Worm (Caenorhabditis elegans): ENCODE data around the gene lin-12.

DNA sequence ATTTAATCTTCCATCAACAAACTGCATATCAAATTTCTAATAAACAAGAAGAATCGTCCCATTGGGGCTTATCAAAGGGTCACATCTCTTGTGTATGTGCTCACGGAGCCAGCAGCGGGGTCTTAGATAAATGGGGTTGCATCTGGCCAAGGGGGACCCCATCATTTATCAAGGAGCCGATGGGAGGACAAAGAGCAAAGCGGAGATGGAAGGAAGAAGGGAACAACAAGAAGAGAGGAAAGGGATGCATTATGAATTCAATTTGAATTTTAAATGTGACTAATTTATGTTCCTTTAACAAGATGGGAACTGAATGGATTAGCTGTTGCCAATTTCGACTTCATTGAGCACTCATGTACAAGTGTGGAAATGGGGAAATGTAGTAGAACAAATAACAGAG lies 13.1 kb upstream of the lin-12 start:
- no peak for TF ChIP-seq cog-1 (tag; optimal IDR thresholded peaks at IDR 0.05)
- TF ChIP-seq med-1 (GFP tag; optimal IDR thresholded peaks at IDR 0.05; ENCODE audit: insufficient read depth) = no peak
- TF ChIP-seq ref-1 (GFP tag; conservative IDR thresholded peaks at IDR 0.05) = no peak
- no peak for TF ChIP-seq flt-1 (GFP tag; IDR thresholded peaks at IDR 0.05)
- no peak for TF ChIP-seq klf-2 (GFP tag; conservative IDR thresholded peaks at IDR 0.05)
- no peak for TF ChIP-seq ztf-29 (GFP tag; IDR thresholded peaks at IDR 0.05)
- TF ChIP-seq tab-1 (GFP tag; IDR thresholded peaks at IDR 0.05) = no peak
- TF ChIP-seq ztf-23 (GFP tag; IDR thresholded peaks at IDR 0.05) = 0 out of 2 replicates have a peak, but pooled peaks have one; percentile 33

All from whole organism, midembryonic.